Fruit fly (Drosophila melanogaster): ENCODE data around the gene CG10337.

Gene CG10337

DNA sequence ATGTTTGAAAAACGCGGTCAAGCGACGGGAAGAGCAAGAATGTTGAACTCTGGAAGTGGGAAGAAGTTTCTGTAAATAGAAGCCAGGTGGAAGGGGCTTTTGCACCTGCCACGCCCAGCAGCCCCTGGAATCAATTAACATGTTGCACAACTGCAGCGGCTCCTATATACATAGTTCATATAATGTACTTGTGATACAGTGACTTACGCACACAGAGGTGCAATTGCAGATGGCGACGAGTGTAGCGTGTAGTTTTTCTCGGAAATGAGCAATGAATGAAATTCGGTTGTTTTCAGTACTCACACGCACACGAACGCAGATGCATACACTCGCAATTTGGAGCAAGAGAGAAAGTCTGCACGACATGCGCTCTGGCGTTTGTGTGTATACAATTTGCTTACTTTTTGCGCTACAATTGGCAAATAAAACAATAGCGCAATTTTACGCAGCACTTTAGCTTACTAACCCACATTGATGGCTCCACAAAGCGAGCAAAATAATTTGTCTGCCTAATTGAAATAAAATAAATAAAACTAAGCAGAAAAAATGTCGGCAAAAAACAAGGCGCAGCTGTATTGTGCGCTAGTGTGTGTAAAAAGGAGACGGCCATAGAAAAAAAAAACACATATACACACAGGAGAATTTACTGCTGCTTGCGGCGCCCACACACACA lies 29.7 kb upstream of the CG10337 start:
- TF ChIP-seq h (GFP tag; optimal IDR thresholded peaks at IDR 0.05) (peak; percentile 5), br (GFP tag; optimal IDR thresholded peaks at IDR 0.05) (peak; percentile 15), Abd-B (GFP tag; optimal IDR thresholded peaks at IDR 0.05) (peak; percentile 28), Hr78 (GFP tag; optimal IDR thresholded peaks at IDR 0.05) (peak; percentile 71), tai (GFP tag; optimal IDR thresholded peaks at IDR 0.05) (no peak), N (GFP tag; optimal IDR thresholded peaks at IDR 0.05) (peak; percentile 85)

DNA sequence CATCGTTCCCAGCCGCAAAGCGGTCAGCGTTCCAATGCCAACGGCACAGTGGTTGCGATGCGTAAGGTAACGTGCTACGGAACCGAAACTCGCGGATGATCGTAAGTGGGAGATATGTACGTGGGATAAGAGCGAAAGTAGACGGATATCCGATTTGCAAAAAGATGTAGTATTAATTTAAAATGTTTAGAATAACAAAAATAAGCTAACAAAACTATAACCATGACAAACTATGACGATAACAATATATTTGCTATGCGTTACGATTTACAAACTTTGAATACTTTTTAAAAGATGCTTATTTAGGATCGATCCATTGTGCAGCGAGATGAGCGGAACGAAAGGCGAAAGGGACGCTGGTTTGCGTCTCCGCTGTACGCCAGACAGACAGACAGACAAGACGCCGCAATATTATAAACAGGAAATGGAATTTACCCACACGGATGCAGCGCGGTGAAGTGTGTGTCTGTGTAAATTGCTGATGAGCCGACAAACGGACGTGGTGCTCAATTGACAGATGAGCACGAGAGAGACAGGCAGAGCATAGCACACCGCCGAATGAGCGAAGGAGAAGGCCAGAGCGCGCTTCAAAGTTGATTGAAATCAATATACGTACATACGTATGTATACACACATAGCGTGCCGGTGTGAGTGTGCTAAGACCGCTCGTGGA lies 29.0 kb upstream of the CG10337 start:
- TF ChIP-seq CrebA (GFP tag; optimal IDR thresholded peaks at IDR 0.05; ENCODE audit: borderline replicate concordance) (no peak), OdsH (GFP tag; optimal IDR thresholded peaks at IDR 0.05) (peak; percentile 92), sage (GFP tag; optimal IDR thresholded peaks at IDR 0.05) (peak; percentile 73), Rel (GFP tag; optimal IDR thresholded peaks at IDR 0.05) (no peak), Rel (tag; optimal IDR thresholded peaks at IDR 0.05) (peak; percentile 37), psq (GFP tag; optimal IDR thresholded peaks at IDR 0.05) (peak; percentile 87), Hr83 (GFP tag; optimal IDR thresholded peaks at IDR 0.05; ENCODE audit: poor library complexity, severe bottlenecking) (peak; percentile 24), woc (GFP tag; optimal IDR thresholded peaks at IDR 0.05) (peak; percentile 94), Dif (GFP tag; optimal IDR thresholded peaks at IDR 0.05; ENCODE audit: partially characterized antibody) (peak; percentile 90), GATAd (GFP tag; optimal IDR thresholded peaks at IDR 0.05) (no peak), CG32264 (GFP tag; optimal IDR thresholded peaks at IDR 0.05) (peak; percentile 78), Hnf4 (GFP tag; optimal IDR thresholded peaks at IDR 0.05) (peak; percentile 88), pan (optimal IDR thresholded peaks at IDR 0.05) (no peak), rgr (GFP tag; optimal IDR thresholded peaks at IDR 0.05) (peak; percentile 92), Abd-B (GFP tag; optimal IDR thresholded peaks at IDR 0.05) (no peak), sv (GFP tag; optimal IDR thresholded peaks at IDR 0.05) (peak; percentile 96), Dfd (GFP tag; optimal IDR thresholded peaks at IDR 0.05) (no peak), Vsx2 (GFP tag; optimal IDR thresholded peaks at IDR 0.05; ENCODE audit: partially characterized antibody) (no peak), lola (GFP tag; optimal IDR thresholded peaks at IDR 0.05) (no peak), h (GFP tag; optimal IDR thresholded peaks at IDR 0.05) (peak; percentile 93), ey (GFP tag; optimal IDR thresholded peaks at IDR 0.05) (peak; percentile 94), CG9705 (GFP tag; optimal IDR thresholded peaks at IDR 0.05) (peak; percentile 86), Jra (GFP tag; optimal IDR thresholded peaks at IDR 0.05) (peak; percentile 67), tai (GFP tag; optimal IDR thresholded peaks at IDR 0.05) (no peak), dmrt93B (GFP tag; optimal IDR thresholded peaks at IDR 0.05) (peak; percentile 88), Sp1 (GFP tag; optimal IDR thresholded peaks at IDR 0.05) (peak; percentile 95), br (GFP tag; optimal IDR thresholded peaks at IDR 0.05) (peak; percentile 92), brk (GFP tag; optimal IDR thresholded peaks at IDR 0.05) (no peak), Myc (optimal IDR thresholded peaks at IDR 0.05) (no peak), dsf (GFP tag; optimal IDR thresholded peaks at IDR 0.05; ENCODE audit: borderline replicate concordance) (peak; percentile 72), usp (GFP tag; optimal IDR thresholded peaks at IDR 0.05) (no peak), dl (GFP tag; optimal IDR thresholded peaks at IDR 0.05; ENCODE audit: insufficient read depth in 1 of 2, partially characterized antibody in 2 of 2) (peak; percentile 68 to 95), fru (GFP tag; optimal IDR thresholded peaks at IDR 0.05) (peak; percentile 95), Hr78 (GFP tag; optimal IDR thresholded peaks at IDR 0.05) (no peak), N (GFP tag; optimal IDR thresholded peaks at IDR 0.05) (peak; percentile 61), Mio (GFP tag; optimal IDR thresholded peaks at IDR 0.05) (peak; percentile 26), HLH106 (tag; optimal IDR thresholded peaks at IDR 0.05) (peak; percentile 95), jim (GFP tag; optimal IDR thresholded peaks at IDR 0.05) (no peak), foxo (GFP tag; optimal IDR thresholded peaks at IDR 0.05) (peak; percentile 23 to 95)
